Worm (Caenorhabditis elegans) whole organism, late embryonic: ENCODE results near the gene egl-21.

Experiments
- C08G9.2 ChIP-seq: sonication (generic microtip); optimal IDR thresholded peaks from 2 replicates; lab custom pipeline; 2016; ENCODE audit warnings: mild to moderate bottlenecking, missing genetic modification characterization, moderate library complexity, missing compliant biosample characterization
- C38D4.7 ChIP-seq: fragments of 200-800 bp; sonication (Bioruptor generic); optimal IDR thresholded peaks from 2 replicates; lab custom pipeline; 2018; ENCODE audit warnings: mild to moderate bottlenecking, missing genetic modification characterization, moderate library complexity, missing compliant biosample characterization
- T23F11.4 ChIP-seq: fragments of 200-800 bp; sonication (Bioruptor generic); optimal IDR thresholded peaks from 2 replicates; lab custom pipeline; 2018; ENCODE audit warnings: mild to moderate bottlenecking, missing genetic modification characterization, missing compliant biosample characterization
- Y22D7AL.16 ChIP-seq: sonication (generic microtip); optimal IDR thresholded peaks from 2 replicates; lab custom pipeline; 2016; ENCODE audit warnings: missing genetic modification characterization, missing compliant biosample characterization
- ceh-14 ChIP-seq: sonication (generic microtip); optimal IDR thresholded peaks from 2 replicates; lab custom pipeline; 2016; ENCODE audit warnings: missing genotype, missing genetic modification characterization, missing compliant biosample characterization
- ceh-18 ChIP-seq: sonication (generic microtip); optimal IDR thresholded peaks from 2 replicates; lab custom pipeline; 2016; ENCODE audit warnings: missing genetic modification characterization, missing compliant biosample characterization
- ceh-19 ChIP-seq: fragments of 200-800 bp; sonication (Bioruptor generic); optimal IDR thresholded peaks from 2 replicates; lab custom pipeline; 2018; ENCODE audit warnings: mild to moderate bottlenecking, missing genetic modification characterization, missing compliant biosample characterization
- ceh-24 ChIP-seq: sonication (generic microtip); optimal IDR thresholded peaks from 2 replicates; lab custom pipeline; 2016; ENCODE audit warnings: mild to moderate bottlenecking, missing genetic modification characterization, missing compliant biosample characterization
- ceh-45 ChIP-seq: fragments of 200-800 bp; sonication (Bioruptor generic); IDR thresholded peaks from 2 replicates; pipeline ENCODE4 v1.3.6; 2022; ENCODE audit warnings: missing genetic modification reagents, missing genetic modification characterization, missing compliant biosample characterization
- ceh-9 ChIP-seq: sonication (generic microtip); optimal IDR thresholded peaks from 2 replicates; lab custom pipeline; 2016; ENCODE audit warnings: mild to moderate bottlenecking, missing genetic modification characterization, inconsistent platforms, missing compliant biosample characterization
- dve-1 ChIP-seq: sonication (generic microtip); optimal IDR thresholded peaks from 2 replicates; lab custom pipeline; 2017; ENCODE audit warnings: antibody characterized with exemption, mild to moderate bottlenecking, missing genetic modification characterization, missing compliant biosample characterization
- elt-2 ChIP-seq: sonication (generic microtip); optimal IDR thresholded peaks from 2 replicates; lab custom pipeline; 2016; ENCODE audit warnings: missing genetic modification reagents, missing genetic modification characterization, missing compliant biosample characterization
- fax-1 ChIP-seq: sonication (generic microtip); optimal IDR thresholded peaks from 2 replicates; lab custom pipeline; 2016; ENCODE audit warnings: missing genotype, missing genetic modification characterization, missing compliant biosample characterization
- hlh-30 ChIP-seq: sonication (generic microtip); optimal IDR thresholded peaks from 2 replicates; lab custom pipeline; 2017; ENCODE audit warnings: antibody characterized with exemption, missing genetic modification characterization, missing compliant biosample characterization; ENCODE audit not compliant: insufficient read depth
- lin-11 ChIP-seq: fragments of 200-800 bp; sonication (Bioruptor generic); optimal IDR thresholded peaks from 2 replicates; lab custom pipeline; 2018; ENCODE audit warnings: mild to moderate bottlenecking, missing genetic modification characterization, missing compliant biosample characterization
- mec-3 ChIP-seq: sonication (generic microtip); optimal IDR thresholded peaks from 2 replicates; lab custom pipeline; 2016; ENCODE audit warnings: borderline replicate concordance, missing genetic modification characterization, missing compliant biosample characterization
- nfya-1 ChIP-seq: sonication (generic microtip); optimal IDR thresholded peaks from 2 replicates; lab custom pipeline; 2017; ENCODE audit warnings: missing genetic modification characterization, mild to moderate bottlenecking, missing compliant biosample characterization, antibody characterized with exemption, moderate library complexity
- npax-4 ChIP-seq: sonication (generic microtip); optimal IDR thresholded peaks from 2 replicates; lab custom pipeline; 2016; ENCODE audit warnings: missing genetic modification characterization, missing compliant biosample characterization
- pag-3 ChIP-seq: sonication (generic microtip); optimal IDR thresholded peaks from 2 replicates; lab custom pipeline; 2016; ENCODE audit warnings: missing compliant biosample characterization, missing genetic modification characterization, borderline replicate concordance
- pax-1 ChIP-seq: fragments of 150-350 bp; optimal IDR thresholded peaks from 2 replicates; lab custom pipeline; 2014; ENCODE audit warnings: missing biosample characterization, missing genetic modification characterization
- pha-4 ChIP-seq: fragments of 150-350 bp; optimal IDR thresholded peaks from 2 replicates; lab custom pipeline; 2018; ENCODE audit warnings: missing biosample characterization, missing genetic modification reagents, missing genetic modification characterization
- pros-1 ChIP-seq: fragments of 150-350 bp; optimal IDR thresholded peaks from 2 replicates; lab custom pipeline; 2014; ENCODE audit warnings: missing biosample characterization, missing genetic modification reagents, missing genetic modification characterization
- sdc-2 ChIP-seq: sonication (generic microtip); optimal IDR thresholded peaks from 2 replicates; lab custom pipeline; 2016; ENCODE audit warnings: missing genotype, missing genetic modification characterization, missing compliant biosample characterization
- tbx-2 ChIP-seq: sonication (generic microtip); optimal IDR thresholded peaks from 2 replicates; lab custom pipeline; 2016; ENCODE audit warnings: missing genetic modification characterization, missing compliant biosample characterization
- tbx-7 ChIP-seq: sonication (generic microtip); optimal IDR thresholded peaks from 2 replicates; lab custom pipeline; 2016; ENCODE audit warnings: missing genotype, missing genetic modification characterization, missing compliant biosample characterization
- ttx-3 ChIP-seq: sonication (generic microtip); optimal IDR thresholded peaks from 2 replicates; lab custom pipeline; 2016; ENCODE audit warnings: missing genetic modification reagents, missing genetic modification characterization, missing compliant biosample characterization
- unc-42 ChIP-seq: sonication (generic microtip); optimal IDR thresholded peaks from 2 replicates; lab custom pipeline; 2016; ENCODE audit warnings: missing genotype, missing genetic modification characterization, missing compliant biosample characterization

Gene egl-21

ce11 chrIV:10436401-10436800 lies 45.2 kb downstream of the egl-21 start, which contains the start of gene ins-1:
ins-1 (plus strand) TSS chrIV:10436701.
- TF ChIP-seq ceh-19 (GFP tag; lab: Kevin White, UChicago) (no peak), pag-3 (tag; lab: Kevin White, UChicago) (no peak), sdc-2 (no peak), Y22D7AL.16 (tag; lab: Kevin White, UChicago) (no peak), ceh-9 (tag; lab: Kevin White, UChicago) (no peak), ceh-24 (no peak), unc-42 (tag; lab: Kevin White, UChicago) (no peak), ceh-18 (tag; lab: Kevin White, UChicago) (no peak)

ce11 chrIV:10430507-10430906 lies 51.1 kb downstream of the egl-21 start:
- TF ChIP-seq pros-1 (tag; lab: Kevin White, UChicago) (no peak), C08G9.2 (tag; lab: Kevin White, UChicago) (no peak), ceh-18 (tag; lab: Kevin White, UChicago) (no peak), pag-3 (tag; lab: Kevin White, UChicago) (no peak), dve-1 (tag; lab: Kevin White, UChicago) (no peak), nfya-1 (tag; lab: Kevin White, UChicago) (no peak), ttx-3 (tag; lab: Kevin White, UChicago) (no peak), pax-1 (tag; lab: Kevin White, UChicago) (no peak), tbx-7 (tag; lab: Kevin White, UChicago) (no peak), lin-11 (tag; lab: Kevin White, UChicago) (no peak), npax-4 (tag; lab: Kevin White, UChicago) (no peak), elt-2 (tag; lab: Kevin White, UChicago) (no peak), tbx-2 (tag; lab: Kevin White, UChicago) (no peak), T23F11.4 (GFP tag; lab: Kevin White, UChicago) (no peak), ceh-24 (no peak), C38D4.7 (no peak), pha-4 (tag; lab: Kevin White, UChicago) (no peak)

- TF ChIP-seq fax-1 (tag; lab: Kevin White, UChicago) (no peak), C08G9.2 (tag; lab: Kevin White, UChicago) (no peak), ceh-14 (no peak), pros-1 (tag; lab: Kevin White, UChicago) (no peak), ceh-19 (GFP tag; lab: Kevin White, UChicago) (no peak), mec-3 (no peak), hlh-30 (tag; lab: Kevin White, UChicago) (no peak), ceh-45 (GFP tag; lab: Robert Waterston, UW) (no peak)
- TF ChIP-seq, all 69 proteins: peak for 0
Measured at ce11 chrIV:10429129-10429528, 52.5 kb downstream of the egl-21 start, which contains the start of gene F13B12.2. F13B12.2 (minus strand) TSS chrIV:10429130.
